Fruit fly (Drosophila melanogaster): Measurements from ENCODE around the gene CG6418.

DNA sequence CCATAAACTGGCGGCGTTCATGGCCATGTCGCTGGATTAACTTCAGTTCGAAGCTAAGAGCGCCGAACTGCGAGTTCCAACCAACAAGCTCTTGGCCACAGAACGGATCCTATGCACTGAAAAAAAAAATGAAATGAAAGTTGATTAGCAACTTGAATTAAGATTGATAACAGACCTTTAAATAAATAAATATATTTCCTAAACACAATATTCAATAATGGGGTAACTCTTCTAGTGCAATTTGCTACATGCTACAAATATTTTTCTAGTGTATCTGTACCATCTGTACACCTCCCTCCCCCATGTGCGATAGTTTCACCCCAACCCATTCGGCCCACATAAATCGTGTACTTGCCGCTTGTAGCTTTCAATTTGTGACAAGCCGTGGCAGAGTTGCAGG is 30.8 kb upstream of the CG6418 start:
- TF ChIP-seq OdsH (GFP tag; optimal IDR thresholded peaks at IDR 0.05) (no peak), CrebA (GFP tag; optimal IDR thresholded peaks at IDR 0.05; ENCODE audit: borderline replicate concordance) (no peak), ey (GFP tag; optimal IDR thresholded peaks at IDR 0.05) (no peak), jim (GFP tag; optimal IDR thresholded peaks at IDR 0.05) (no peak), br (GFP tag; optimal IDR thresholded peaks at IDR 0.05) (no peak), Mio (GFP tag; optimal IDR thresholded peaks at IDR 0.05) (no peak)

Measured in whole organism, wandering third instar larva.